Fruit fly (Drosophila melanogaster) whole organism, pupa: ENCODE measurements around the gene esg.

Source experiments
- CG12605 ChIP-seq: fragments of 200-800 bp; sonication (Bioruptor generic); IDR thresholded peaks from 2 replicates; pipeline ENCODE4 v1.3.6; 2022; ENCODE audit warnings: missing biosample characterization, missing genetic modification characterization
- CG14655 ChIP-seq: fragments of 200-800 bp; sonication (Bioruptor generic); optimal IDR thresholded peaks from 3 replicates; lab custom pipeline; 2017; ENCODE audit warnings: mild to moderate bottlenecking, missing biosample characterization, missing genetic modification reagents, missing genetic modification characterization
- CG34367 ChIP-seq: fragments of 200-800 bp; sonication (Bioruptor generic); optimal IDR thresholded peaks from 2 replicates; lab custom pipeline; 2018; ENCODE audit warnings: missing biosample characterization, mild to moderate bottlenecking, missing genetic modification characterization
- CG4496 ChIP-seq: fragments of 200-800 bp; sonication (Bioruptor generic); IDR thresholded peaks from 3 replicates; pipeline ENCODE4 v1.3.6; 2022; ENCODE audit warnings: missing biosample characterization, missing genetic modification characterization
- CG8159 ChIP-seq: fragments of 200-800 bp; sonication (Bioruptor generic); optimal IDR thresholded peaks from 3 replicates; lab custom pipeline; 2018; ENCODE audit warnings: missing biosample characterization, mild to moderate bottlenecking, missing genetic modification characterization, moderate library complexity
- CG9948 ChIP-seq: fragments of 200-800 bp; sonication (Bioruptor generic); optimal IDR thresholded peaks from 2 replicates; lab custom pipeline; 2018; ENCODE audit warnings: missing biosample characterization, mild to moderate bottlenecking, missing genetic modification characterization, moderate library complexity
- D1 ChIP-seq: fragments of 200-800 bp; sonication (Bioruptor generic); optimal IDR thresholded peaks from 2 replicates; lab custom pipeline; 2018; ENCODE audit warnings: missing biosample characterization, mild to moderate bottlenecking, missing genetic modification characterization, moderate library complexity
- Pif1A ChIP-seq: fragments of 200-800 bp; sonication (Bioruptor generic); optimal IDR thresholded peaks from 3 replicates; lab custom pipeline; 2016; ENCODE audit warnings: missing biosample characterization, missing genetic modification characterization
- Pif1B ChIP-seq: fragments of 200-800 bp; sonication (Bioruptor generic); optimal IDR thresholded peaks from 3 replicates; lab custom pipeline; 2016; ENCODE audit warnings: missing biosample characterization, missing genetic modification characterization
- Snoo ChIP-seq: fragments of 200-800 bp; sonication (Bioruptor generic); optimal IDR thresholded peaks from 3 replicates; lab custom pipeline; 2017; ENCODE audit warnings: missing biosample characterization, mild to moderate bottlenecking, missing genetic modification characterization, inconsistent platforms

- TF ChIP-seq Pif1A (GFP tag; lab: Kevin White, UChicago): no peak
- TF ChIP-seq CG4496 (GFP tag; lab: Robert Waterston, UW): no peak
- no peak for TF ChIP-seq D1
- TF ChIP-seq CG34367 (tag; lab: Kevin White, UChicago): no peak
- no peak for TF ChIP-seq CG12605 (GFP tag; lab: Robert Waterston, UW)
- no peak for TF ChIP-seq Pif1B (GFP tag; lab: Kevin White, UChicago)
- TF ChIP-seq CG8159: no peak
- no peak for TF ChIP-seq Snoo (tag; lab: Kevin White, UChicago)
- TF ChIP-seq CG14655 (GFP tag; lab: Kevin White, UChicago): no peak
- no peak for TF ChIP-seq CG9948 (tag; lab: Kevin White, UChicago)
These were observed 36.2 kb upstream of the esg start, which contains the start of gene CG15262 for dm6 chr2L:15297508-15297907.
